Fruit fly (Drosophila melanogaster): ENCODE data around the gene Dph2.

Dph2 gene

DNA sequence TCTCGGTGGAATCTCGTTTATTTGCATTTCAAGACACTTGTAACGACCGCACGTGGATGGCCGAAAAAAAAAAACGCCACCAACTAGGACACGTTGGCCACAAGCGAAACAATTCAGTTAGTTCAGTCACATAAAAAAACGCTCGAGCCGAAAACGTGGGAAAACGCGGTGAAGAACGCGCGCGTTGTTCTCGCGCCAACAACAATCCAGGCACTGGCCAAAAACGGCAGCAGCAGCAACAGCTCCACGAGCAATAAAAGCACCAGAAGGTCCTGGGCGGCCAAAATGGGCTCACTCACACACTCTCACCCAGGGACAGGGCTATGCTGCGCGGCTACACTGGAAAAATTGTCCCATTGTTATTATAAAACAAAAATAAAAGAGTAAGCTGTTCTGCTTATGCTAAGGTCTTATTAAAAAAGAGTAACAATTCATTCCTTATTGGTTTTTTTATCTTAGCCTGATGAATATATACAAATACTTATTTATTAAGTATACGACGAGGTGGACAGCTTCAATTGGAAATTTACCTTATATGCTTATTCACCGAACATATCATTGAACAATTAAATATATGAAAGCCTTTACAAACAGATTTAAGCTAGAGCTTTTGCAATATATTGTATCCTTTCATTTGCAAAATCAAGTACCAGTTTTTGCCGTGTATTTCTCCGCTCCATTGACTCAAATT lies 18.3 kb downstream of the Dph2 start, which contains the start of gene btsz (continued):
- TF ChIP-seq sens (GFP tag) (peak; percentile 53), gem (tag; optimal IDR thresholded peaks at IDR 0.05) (peak; percentile 67), ind (GFP tag; optimal IDR thresholded peaks at IDR 0.05) (peak; percentile 44), CG2129 (GFP tag; IDR thresholded peaks at IDR 0.05; ENCODE audit: partially characterized antibody) (no peak), ssp (GFP tag; IDR thresholded peaks at IDR 0.05) (no peak), Elba2 (GFP tag; optimal IDR thresholded peaks at IDR 0.05) (no peak), NfI (GFP tag; optimal IDR thresholded peaks at IDR 0.05) (peak; percentile 14), dmrt99B (tag; optimal IDR thresholded peaks at IDR 0.05) (peak; percentile 75), CG6765 (GFP tag; optimal IDR thresholded peaks at IDR 0.05) (peak; percentile 46), Oli (tag; optimal IDR thresholded peaks at IDR 0.05) (peak; percentile 52), Dek (tag; optimal IDR thresholded peaks at IDR 0.05) (peak; percentile 22), Med (GFP tag) (peak; percentile 18), Hsf (GFP tag; optimal IDR thresholded peaks at IDR 0.05) (peak; percentile 15), bcd (GFP tag; optimal IDR thresholded peaks at IDR 0.05) (peak; percentile 54), Hr51 (GFP tag; optimal IDR thresholded peaks at IDR 0.05) (peak in 1 of 2 experiments; percentile 60), GATAe (GFP tag; conservative IDR thresholded peaks at IDR 0.05) (no peak), grau (tag; optimal IDR thresholded peaks at IDR 0.05) (peak; percentile 62), Dbx (GFP tag; IDR thresholded peaks at IDR 0.05) (0 out of 3 replicates have a peak, but pooled peaks have one; percentile 24), B-H2 (GFP tag; optimal IDR thresholded peaks at IDR 0.05) (peak; percentile 11), CG14014 (GFP tag; IDR thresholded peaks at IDR 0.05) (no peak), CG13624 (GFP tag; optimal IDR thresholded peaks at IDR 0.05) (peak; percentile 6), ash1 (GFP tag; optimal IDR thresholded peaks at IDR 0.05) (no peak), Adf1 (GFP tag; IDR thresholded peaks at IDR 0.05) (no peak), odd (GFP tag; optimal IDR thresholded peaks at IDR 0.05) (peak; percentile 22), Hmr (GFP tag; optimal IDR thresholded peaks at IDR 0.05) (peak; percentile 77), CG15269 (tag; optimal IDR thresholded peaks at IDR 0.05) (peak; percentile 53), Atf6 (GFP tag; IDR thresholded peaks at IDR 0.05) (0 out of 2 replicates have a peak, but pooled peaks have one; percentile 16), CG10543 (GFP tag; optimal IDR thresholded peaks at IDR 0.05) (peak; percentile 60), CG18619 (GFP tag; optimal IDR thresholded peaks at IDR 0.05) (peak; percentile 59), phol (tag; optimal IDR thresholded peaks at IDR 0.05) (peak; percentile 34), CG2889 (GFP tag; IDR thresholded peaks at IDR 0.05) (no peak), Pdp1 (GFP tag; optimal IDR thresholded peaks at IDR 0.05) (peak in 1 of 2 experiments; percentile 24), scrt (GFP tag; optimal IDR thresholded peaks at IDR 0.05) (peak; percentile 57), CG16779 (GFP tag; IDR thresholded peaks at IDR 0.05) (peak; percentile 78), dpn (GFP tag; optimal IDR thresholded peaks at IDR 0.05) (no peak), CG12104 (GFP tag; optimal IDR thresholded peaks at IDR 0.05) (peak; percentile 35), CG6689 (GFP tag; IDR thresholded peaks at IDR 0.05) (0 out of 2 replicates have a peak, but pooled peaks have one; percentile 31), CG32772 (GFP tag; IDR thresholded peaks at IDR 0.05) (no peak), Dll (GFP tag; IDR thresholded peaks at IDR 0.05; ENCODE audit: partially characterized antibody) (no peak), abd-A (tag; optimal IDR thresholded peaks at IDR 0.05) (peak; percentile 32), Hr3 (GFP tag; optimal IDR thresholded peaks at IDR 0.05) (peak; percentile 18), dan (GFP tag; IDR thresholded peaks at IDR 0.05) (no peak), CG13775 (GFP tag; optimal IDR thresholded peaks at IDR 0.05) (peak; percentile 46), sisA (GFP tag; IDR thresholded peaks at IDR 0.05) (no peak), YL-1 (GFP tag; optimal IDR thresholded peaks at IDR 0.05) (no peak), CG9727 (GFP tag; optimal IDR thresholded peaks at IDR 0.05) (peak; percentile 71), CG9817 (tag; optimal IDR thresholded peaks at IDR 0.05) (peak; percentile 13), ttk (GFP tag; IDR thresholded peaks at IDR 0.05) (no peak), jigr1 (GFP tag; IDR thresholded peaks at IDR 0.05) (no peak)

Measured in whole organism, embryonic.